Worm (Caenorhabditis elegans) whole organism, L2 larva: ENCODE measurements around the gene lbp-1.

ENCODE experiments used
- C34F6.9 ChIP-seq: fragments of 150-350 bp; optimal IDR thresholded peaks from 2 replicates; lab custom pipeline; 2014; ENCODE audit warnings: missing biosample characterization, missing genetic modification characterization
- F13H6.1 ChIP-seq: sonication (generic microtip); optimal IDR thresholded peaks from 2 replicates; lab custom pipeline; 2016; ENCODE audit warnings: missing genetic modification characterization, missing compliant biosample characterization
- R02D3.7 ChIP-seq: fragments of 150-350 bp; optimal IDR thresholded peaks from 2 replicates; lab custom pipeline; 2014; ENCODE audit warnings: missing biosample characterization, missing genetic modification characterization
- ceh-16 ChIP-seq: fragments of 150-350 bp; optimal IDR thresholded peaks from 2 replicates; lab custom pipeline; 2014; ENCODE audit warnings: missing biosample characterization, missing genetic modification characterization
- crh-2 ChIP-seq: sonication (generic microtip); optimal IDR thresholded peaks from 2 replicates; lab custom pipeline; 2017; ENCODE audit warnings: missing biosample characterization, missing genetic modification characterization
- dmd-4 ChIP-seq: sonication (generic microtip); optimal IDR thresholded peaks from 2 replicates; lab custom pipeline; 2017; ENCODE audit warnings: missing biosample characterization, missing genetic modification characterization
- egl-27 ChIP-seq: sonication (generic microtip); optimal IDR thresholded peaks from 3 replicates; lab custom pipeline; 2017; ENCODE audit warnings: missing biosample characterization, missing genetic modification reagents, missing genetic modification characterization
- elt-1 ChIP-seq: fragments of 150-350 bp; optimal IDR thresholded peaks from 2 replicates; lab custom pipeline; 2014; ENCODE audit warnings: missing biosample characterization, missing genetic modification characterization
- elt-3 ChIP-seq: sonication (generic microtip); optimal IDR thresholded peaks from 2 replicates; lab custom pipeline; 2017; ENCODE audit warnings: missing biosample characterization, missing genetic modification characterization
- fos-1 ChIP-seq: fragments of 150-350 bp; optimal IDR thresholded peaks from 2 replicates; lab custom pipeline; 2014; ENCODE audit warnings: missing biosample characterization, missing genetic modification characterization
- gmeb-1 ChIP-seq: fragments of 150-350 bp; optimal IDR thresholded peaks from 2 replicates; lab custom pipeline; 2014; ENCODE audit warnings: missing biosample characterization, missing genetic modification characterization
- lin-11 ChIP-seq: fragments of 150-350 bp; sonication (generic microtip); optimal IDR thresholded peaks from 2 replicates; lab custom pipeline; 2014; ENCODE audit warnings: missing biosample characterization, missing genetic modification characterization, inconsistent platforms, mixed read lengths
- lin-39 ChIP-seq: fragments of 150-350 bp; optimal IDR thresholded peaks from 2 replicates; lab custom pipeline; 2014; ENCODE audit warnings: missing biosample characterization, missing genetic modification reagents, missing genetic modification characterization
- lsy-2 ChIP-seq, 2 experiments: fragments of 150-350 bp in 1 of 2; sonication (generic microtip) in 1 of 2; optimal IDR thresholded peaks; 2 replicates each; lab custom pipeline; 2014 to 2017; ENCODE audit warnings: missing biosample characterization in 2 of 2, missing genetic modification characterization in 2 of 2
- mab-5 ChIP-seq: fragments of 150-350 bp; optimal IDR thresholded peaks from 2 replicates; lab custom pipeline; 2014; ENCODE audit warnings: missing biosample characterization, missing genetic modification characterization
- mbf-1 ChIP-seq: sonication (generic microtip); optimal IDR thresholded peaks from 2 replicates; lab custom pipeline; 2017; ENCODE audit warnings: missing biosample characterization, missing genetic modification characterization
- mdl-1 ChIP-seq, 2 experiments: fragments of 150-350 bp in 1 of 2; sonication (generic microtip) in 1 of 2; optimal IDR thresholded peaks; 2 replicates each; lab custom pipeline; 2017; ENCODE audit warnings: missing biosample characterization in 2 of 2, missing genetic modification characterization in 2 of 2
- nhr-11 ChIP-seq: fragments of 150-350 bp; optimal IDR thresholded peaks from 2 replicates; lab custom pipeline; 2014; ENCODE audit warnings: missing biosample characterization, missing genetic modification characterization
- nhr-129 ChIP-seq: fragments of 150-350 bp; optimal IDR thresholded peaks from 2 replicates; lab custom pipeline; 2014; ENCODE audit warnings: missing biosample characterization, missing genetic modification characterization
- nhr-21 ChIP-seq: fragments of 150-350 bp; optimal IDR thresholded peaks from 2 replicates; lab custom pipeline; 2014; ENCODE audit warnings: missing biosample characterization, missing genetic modification characterization
- nhr-23 ChIP-seq: fragments of 150-350 bp; optimal IDR thresholded peaks from 2 replicates; lab custom pipeline; 2014; ENCODE audit warnings: missing biosample characterization, missing genetic modification reagents, missing genetic modification characterization
- nhr-237 ChIP-seq: fragments of 150-350 bp; optimal IDR thresholded peaks from 2 replicates; lab custom pipeline; 2014; ENCODE audit warnings: missing biosample characterization, missing genetic modification characterization
- nhr-25 ChIP-seq: fragments of 150-350 bp; sonication (generic microtip); optimal IDR thresholded peaks from 3 replicates; lab custom pipeline; 2014; ENCODE audit warnings: missing biosample characterization, missing genetic modification characterization
- peb-1 ChIP-seq: fragments of 150-350 bp; optimal IDR thresholded peaks from 2 replicates; lab custom pipeline; 2014; ENCODE audit warnings: missing biosample characterization, missing genetic modification characterization
- sem-4 ChIP-seq: fragments of 150-350 bp; optimal IDR thresholded peaks from 2 replicates; lab custom pipeline; 2014; ENCODE audit warnings: missing biosample characterization, missing genetic modification reagents, missing genetic modification characterization
- skn-1 ChIP-seq: sonication (generic microtip); optimal IDR thresholded peaks from 2 replicates; lab custom pipeline; 2017; ENCODE audit warnings: missing biosample characterization, missing genetic modification characterization
- sma-3 ChIP-seq: sonication (generic microtip); optimal IDR thresholded peaks from 2 replicates; lab custom pipeline; 2016; ENCODE audit warnings: missing genetic modification reagents, missing genetic modification characterization, missing compliant biosample characterization
- sma-9 ChIP-seq, 2 experiments: fragments of 150-350 bp in 1 of 2; sonication (generic microtip) in 1 of 2; optimal IDR thresholded peaks; 2 replicates each; lab custom pipeline; 2014 to 2016; ENCODE audit warnings: missing genetic modification characterization in 2 of 2, mild to moderate bottlenecking in 1 of 2, missing biosample characterization in 1 of 2, missing compliant biosample characterization in 1 of 2, missing genetic modification reagents in 1 of 2, moderate library complexity in 1 of 2
- snpc-4 ChIP-seq: fragments of 150-350 bp; optimal IDR thresholded peaks from 2 replicates; lab custom pipeline; 2014; ENCODE audit warnings: missing biosample characterization, missing genetic modification characterization
- unc-39 ChIP-seq: fragments of 150-350 bp; optimal IDR thresholded peaks from 2 replicates; lab custom pipeline; 2014; ENCODE audit warnings: missing biosample characterization, missing genetic modification characterization
- unc-55 ChIP-seq: fragments of 150-350 bp; sonication (generic microtip); optimal IDR thresholded peaks from 3 replicates; lab custom pipeline; 2014; ENCODE audit warnings: missing biosample characterization, missing genetic modification reagents, missing genetic modification characterization
- unc-62 ChIP-seq: fragments of 150-350 bp; optimal IDR thresholded peaks from 2 replicates; lab custom pipeline; 2014; ENCODE audit warnings: missing biosample characterization, missing genetic modification reagents, missing genetic modification characterization
- ztf-1 ChIP-seq: fragments of 200-800 bp; sonication (Bioruptor generic); conservative IDR thresholded peaks from 2 replicates; pipeline ENCODE4 v1.3.6; 2022; ENCODE audit warnings: missing genetic modification characterization, missing compliant biosample characterization
- ztf-4 ChIP-seq: fragments of 150-350 bp; optimal IDR thresholded peaks from 2 replicates; lab custom pipeline; 2014; ENCODE audit warnings: missing biosample characterization, missing genetic modification characterization

Gene lbp-1

ce11 chrX:3291948-3292347 lies 33.0 kb downstream of the lbp-1 start:
- TF ChIP-seq lin-39: no peak
- TF ChIP-seq mdl-1 (tag; optimal IDR thresholded peaks at IDR 0.05; lab: Kevin White, UChicago): no peak
- TF ChIP-seq fos-1: no peak
- no peak for TF ChIP-seq F13H6.1 (tag; lab: Kevin White, UChicago)
- TF ChIP-seq nhr-237 (tag; lab: Kevin White, UChicago): no peak
- no peak for TF ChIP-seq nhr-23 (tag; lab: Kevin White, UChicago)
- TF ChIP-seq mab-5: no peak
- TF ChIP-seq nhr-129 (tag; lab: Kevin White, UChicago): no peak
- no peak for TF ChIP-seq R02D3.7 (tag; lab: Kevin White, UChicago)
- TF ChIP-seq sem-4 (tag; lab: Kevin White, UChicago): no peak
- TF ChIP-seq peb-1: no peak

- TF ChIP-seq ztf-1 (GFP tag; lab: Robert Waterston, UW): no peak
- TF ChIP-seq sem-4 (tag; lab: Kevin White, UChicago): no peak
- no peak for TF ChIP-seq nhr-25 (tag; lab: Kevin White, UChicago)
- TF ChIP-seq snpc-4 (tag; lab: Kevin White, UChicago): no peak
- no peak for TF ChIP-seq skn-1 (tag; lab: Kevin White, UChicago)
- no peak for TF ChIP-seq dmd-4 (tag; lab: Kevin White, UChicago)
- TF ChIP-seq unc-55: no peak
- no peak for TF ChIP-seq sma-3
- no peak for TF ChIP-seq unc-62
- no peak for TF ChIP-seq peb-1
- TF ChIP-seq lsy-2 (tag; optimal IDR thresholded peaks at IDR 0.05; lab: Kevin White, UChicago): no peak
Measured at ce11 chrX:3296182-3296581, 37.2 kb downstream of the lbp-1 start, which contains the start of gene K09C4.2. Gene K09C4.2, plus strand, starts transcription at chrX:3296482.

ce11 chrX:3297812-3298211 lies 38.9 kb downstream of the lbp-1 start:
- TF ChIP-seq peb-1: no peak
- TF ChIP-seq sma-3: no peak
- no peak for TF ChIP-seq nhr-11 (tag; lab: Kevin White, UChicago)
- TF ChIP-seq ceh-16 (tag; lab: Kevin White, UChicago): no peak
- peak; percentile 90 for TF ChIP-seq sma-9 (GFP tag; optimal IDR thresholded peaks at IDR 0.05; lab: Kevin White, UChicago)
- TF ChIP-seq sma-9 (tag; optimal IDR thresholded peaks at IDR 0.05; lab: Kevin White, UChicago): no peak
- TF ChIP-seq fos-1: peak; percentile 88
- TF ChIP-seq gmeb-1 (tag; lab: Kevin White, UChicago): peak; percentile 26

- TF ChIP-seq sem-4 (tag; lab: Kevin White, UChicago): no peak
- TF ChIP-seq C34F6.9 (tag; lab: Kevin White, UChicago): no peak
- no peak for TF ChIP-seq ztf-1 (GFP tag; lab: Robert Waterston, UW)
- no peak for TF ChIP-seq ztf-4 (tag; lab: Kevin White, UChicago)
- no peak for TF ChIP-seq nhr-23 (tag; lab: Kevin White, UChicago)
- TF ChIP-seq mbf-1 (tag; lab: Kevin White, UChicago): no peak
- TF ChIP-seq nhr-21 (tag; lab: Kevin White, UChicago): no peak
- no peak for TF ChIP-seq unc-39 (tag; lab: Kevin White, UChicago)
- TF ChIP-seq egl-27 (tag; lab: Kevin White, UChicago): no peak
- no peak for TF ChIP-seq elt-1
- TF ChIP-seq crh-2 (tag; lab: Kevin White, UChicago): no peak
- TF ChIP-seq lin-39: no peak
- no peak for TF ChIP-seq lin-11
- TF ChIP-seq unc-62: no peak
- no peak for TF ChIP-seq peb-1
Measured at ce11 chrX:3298582-3298981, 39.6 kb downstream of the lbp-1 start, which contains the start of gene K09C4.1. Gene K09C4.1, plus strand, starts transcription at chrX:3298882.

ce11 chrX:3300582-3300981 lies 41.6 kb downstream of the lbp-1 start:
- TF ChIP-seq unc-39 (tag; lab: Kevin White, UChicago) (no peak), nhr-11 (tag; lab: Kevin White, UChicago) (no peak), elt-3 (tag; lab: Kevin White, UChicago) (no peak), unc-62 (no peak), peb-1 (no peak), mdl-1 (tag; optimal IDR thresholded peaks at IDR 0.05; lab: Kevin White, UChicago) (no peak), skn-1 (tag; lab: Kevin White, UChicago) (no peak), nhr-25 (tag; lab: Kevin White, UChicago) (no peak), lin-11 (no peak), sem-4 (tag; lab: Kevin White, UChicago) (no peak)
